Worm (Caenorhabditis elegans) whole organism, mixed stage, embryonic: ENCODE results near the gene trap-4.

ENCODE experiments used
- M03D4.4 ChIP-seq: sonication (generic microtip); optimal IDR thresholded peaks from 2 replicates; lab custom pipeline; 2017; ENCODE audit warnings: mild to moderate bottlenecking, missing genetic modification characterization, missing compliant biosample characterization
- bed-3 ChIP-seq: fragments of 200-800 bp; sonication (Bioruptor generic); optimal IDR thresholded peaks from 3 replicates; lab custom pipeline; 2018; ENCODE audit warnings: mild to moderate bottlenecking, missing genetic modification characterization, moderate library complexity, missing compliant biosample characterization
- ces-1 ChIP-seq: fragments of 150-350 bp; optimal IDR thresholded peaks from 2 replicates; lab custom pipeline; 2014; ENCODE audit warnings: missing biosample characterization, missing genetic modification reagents, missing genetic modification characterization
- drap-1 ChIP-seq: fragments of 200-800 bp; sonication (Bioruptor generic); optimal IDR thresholded peaks from 3 replicates; lab custom pipeline; 2018; ENCODE audit warnings: mild to moderate bottlenecking, missing genetic modification characterization, missing compliant biosample characterization
- elt-3 ChIP-seq: fragments of 150-350 bp; optimal IDR thresholded peaks from 2 replicates; lab custom pipeline; 2014; ENCODE audit warnings: missing biosample characterization, missing genetic modification characterization
- ham-2 ChIP-seq: fragments of 200-800 bp; sonication (Bioruptor generic); optimal IDR thresholded peaks from 2 replicates; lab custom pipeline; 2018; ENCODE audit warnings: mild to moderate bottlenecking, missing genetic modification characterization, missing compliant biosample characterization
- lsy-2 ChIP-seq: fragments of 150-350 bp; optimal IDR thresholded peaks from 2 replicates; lab custom pipeline; 2014; ENCODE audit warnings: missing biosample characterization, missing genetic modification characterization
- nhr-28 ChIP-seq: fragments of 150-350 bp; optimal IDR thresholded peaks from 2 replicates; lab custom pipeline; 2014; ENCODE audit warnings: missing biosample characterization, missing genetic modification characterization
- pha-4 ChIP-seq: fragments of 150-350 bp; optimal IDR thresholded peaks from 2 replicates; lab custom pipeline; 2018; ENCODE audit warnings: missing biosample characterization, missing genetic modification reagents, missing genetic modification characterization
- snpc-4 ChIP-seq: fragments of 150-350 bp; optimal IDR thresholded peaks from 2 replicates; lab custom pipeline; 2014; ENCODE audit warnings: missing biosample characterization, missing genetic modification characterization
- sptf-1 ChIP-seq: sonication (generic microtip); optimal IDR thresholded peaks from 2 replicates; lab custom pipeline; 2017; ENCODE audit warnings: mild to moderate bottlenecking, missing genetic modification characterization, moderate library complexity, missing compliant biosample characterization
- unc-120 ChIP-seq: sonication (generic microtip); optimal IDR thresholded peaks from 2 replicates; lab custom pipeline; 2017; ENCODE audit warnings: missing genetic modification characterization, missing compliant biosample characterization; ENCODE audit not compliant: poor library complexity, severe bottlenecking
- unc-62 ChIP-seq: fragments of 150-350 bp; optimal IDR thresholded peaks from 2 replicates; lab custom pipeline; 2014; ENCODE audit warnings: missing biosample characterization, missing genetic modification reagents, missing genetic modification characterization

DNA sequence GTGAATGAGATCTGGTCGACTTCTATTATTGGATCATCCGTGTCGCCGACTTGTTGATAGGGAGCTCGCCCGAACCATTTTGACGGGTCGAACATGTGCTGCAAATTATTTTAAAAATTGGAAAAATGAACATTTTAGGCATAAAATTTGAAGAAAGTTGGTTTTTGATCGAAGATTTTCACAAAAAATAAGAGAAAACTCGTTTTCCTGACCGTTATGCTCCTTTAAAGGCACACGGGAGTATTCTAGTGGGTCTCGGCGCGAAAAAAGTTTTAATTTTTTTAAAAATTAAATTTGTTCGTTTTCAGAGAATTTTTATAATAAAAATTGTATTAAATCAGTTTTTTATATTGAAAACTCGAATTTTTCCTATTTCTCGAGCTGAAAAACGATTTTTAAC lies 6.3 kb upstream of the trap-4 start, which contains the start of gene Y56A3A.16:
- no peak for TF ChIP-seq unc-62 (GFP tag; lab: Kevin White, UChicago)
- TF ChIP-seq drap-1 (GFP tag; lab: Kevin White, UChicago) = no peak
- no peak for TF ChIP-seq elt-3 (tag; lab: Kevin White, UChicago)
- no peak for TF ChIP-seq lsy-2 (tag; lab: Kevin White, UChicago)
- TF ChIP-seq bed-3 (GFP tag; lab: Kevin White, UChicago) = no peak
- TF ChIP-seq unc-120 (tag; lab: Kevin White, UChicago) = no peak
- TF ChIP-seq nhr-28 (tag; lab: Kevin White, UChicago) = no peak
- no peak for TF ChIP-seq M03D4.4 (tag; lab: Kevin White, UChicago)
- TF ChIP-seq sptf-1 (tag; lab: Kevin White, UChicago) = no peak
- no peak for TF ChIP-seq snpc-4
- TF ChIP-seq pha-4 (tag; lab: Kevin White, UChicago) = no peak
- no peak for TF ChIP-seq ces-1
- no peak for TF ChIP-seq ham-2 (GFP tag; lab: Kevin White, UChicago)
